Fruit fly (Drosophila melanogaster) whole organism: Measurements from ENCODE around the gene CrebA.

Source experiments
- CG8478 ChIP-seq: fragments of >200 bp; optimal IDR thresholded peaks from 2 replicates; lab custom pipeline; 2018; ENCODE audit warnings: inconsistent platforms
- Dll ChIP-seq: fragments of >200 bp; optimal IDR thresholded peaks from 2 replicates; lab custom pipeline; 2017
- psq ChIP-seq: fragments of >200 bp; optimal IDR thresholded peaks from 2 replicates; lab custom pipeline; 2017
- usp ChIP-seq: fragments of >200 bp; optimal IDR thresholded peaks from 2 replicates; lab custom pipeline; 2017; ENCODE audit warnings: missing biosample characterization, missing genetic modification characterization, mixed read lengths

DNA sequence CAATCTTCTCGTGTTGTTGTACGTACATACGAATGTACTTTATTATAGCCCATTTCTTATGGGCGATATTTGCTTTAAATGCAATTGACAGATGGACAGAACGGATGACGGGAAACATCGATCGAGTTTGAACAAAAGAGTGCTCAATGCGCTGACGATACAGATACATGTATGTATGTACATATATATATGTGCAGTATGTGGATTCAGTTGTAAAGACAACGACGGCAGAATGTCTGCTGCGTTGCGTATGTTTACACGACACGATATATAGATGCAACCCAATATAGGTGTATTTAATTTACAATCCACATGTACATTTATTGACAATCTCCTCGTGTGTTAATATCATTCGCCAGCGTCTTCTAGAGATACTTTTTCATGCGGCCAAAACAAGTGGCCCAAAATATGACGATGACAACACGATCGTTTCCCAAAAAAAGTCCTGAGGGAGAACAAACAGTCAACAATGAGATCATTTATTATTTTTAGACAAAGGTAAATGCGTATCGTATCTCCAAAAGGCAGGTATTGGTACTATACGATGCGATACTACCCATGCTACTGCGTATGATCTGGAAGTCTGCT, 4.5 kb upstream of the CrebA start:
- no peak for TF ChIP-seq CG8478 (lab: Kevin White, UChicago)
- no peak for TF ChIP-seq usp (GFP tag; lab: Kevin White, UChicago)
- TF ChIP-seq psq (lab: Kevin White, UChicago) = no peak
- TF ChIP-seq Dll = no peak
